Fruit fly (Drosophila melanogaster) whole organism, embryonic: ENCODE data around the gene Nepl18.

Experiments used
- Asciz ChIP-seq: fragments of 200-800 bp; sonication (Bioruptor generic); optimal IDR thresholded peaks from 2 replicates; lab custom pipeline; 2017; ENCODE audit warnings: missing biosample characterization, mild to moderate bottlenecking, missing genetic modification characterization, missing genetic modification reagents
- Atf6 ChIP-seq: fragments of 200-800 bp; sonication (Bioruptor generic); IDR thresholded peaks from 2 replicates; pipeline ENCODE4 v1.3.6; 2022; ENCODE audit warnings: missing biosample characterization, missing genetic modification characterization
- Blimp-1 ChIP-seq: fragments of 200-800 bp; sonication (Bioruptor generic); optimal IDR thresholded peaks from 3 replicates; lab custom pipeline; 2018; ENCODE audit warnings: missing biosample characterization, missing genetic modification characterization, mild to moderate bottlenecking, moderate library complexity, missing genetic modification reagents
- CG10267 ChIP-seq: fragments of 200-800 bp; sonication (Bioruptor generic); optimal IDR thresholded peaks from 2 replicates; lab custom pipeline; 2018; ENCODE audit warnings: missing biosample characterization, mild to moderate bottlenecking, missing genetic modification characterization, moderate library complexity
- CG11456 ChIP-seq: fragments of 200-800 bp; sonication (Bioruptor generic); IDR thresholded peaks from 3 replicates; pipeline ENCODE4 v1.3.6; 2022; ENCODE audit warnings: missing biosample characterization, missing genetic modification characterization
- CG12391 ChIP-seq: fragments of 200-800 bp; sonication (Bioruptor generic); optimal IDR thresholded peaks from 3 replicates; lab custom pipeline; 2018; ENCODE audit warnings: missing biosample characterization, mild to moderate bottlenecking, missing genetic modification characterization, moderate library complexity
- CG12744 ChIP-seq: fragments of 200-800 bp; sonication (Bioruptor generic); optimal IDR thresholded peaks from 2 replicates; lab custom pipeline; 2016; ENCODE audit warnings: missing biosample characterization, missing genetic modification characterization
- CG15011 ChIP-seq: fragments of 200-800 bp; sonication (Bioruptor generic); optimal IDR thresholded peaks from 3 replicates; lab custom pipeline; 2018; ENCODE audit warnings: missing biosample characterization, mild to moderate bottlenecking, missing genetic modification characterization
- CG16813 ChIP-seq: fragments of 200-800 bp; sonication (Bioruptor generic); IDR thresholded peaks from 3 replicates; pipeline ENCODE4 v1.3.6; 2022; ENCODE audit warnings: missing biosample characterization, missing genetic modification characterization; ENCODE audit not compliant: partially characterized antibody
- CG17359 ChIP-seq: fragments of 200-800 bp; sonication (Bioruptor generic); optimal IDR thresholded peaks from 3 replicates; lab custom pipeline; 2018; ENCODE audit warnings: missing biosample characterization, mild to moderate bottlenecking, missing genetic modification characterization, moderate library complexity
- CG17802 ChIP-seq: fragments of 200-800 bp; sonication (Bioruptor generic); optimal IDR thresholded peaks from 2 replicates; lab custom pipeline; 2018; ENCODE audit warnings: missing biosample characterization, mild to moderate bottlenecking, missing genetic modification characterization, moderate library complexity
- CG2199 ChIP-seq: fragments of 200-800 bp; sonication (Bioruptor generic); IDR thresholded peaks from 3 replicates; pipeline ENCODE4 v1.3.6; 2022; ENCODE audit warnings: missing biosample characterization, missing genetic modification characterization
- CG2678 ChIP-seq: fragments of 200-800 bp; sonication (Bioruptor generic); optimal IDR thresholded peaks from 3 replicates; lab custom pipeline; 2019; ENCODE audit warnings: missing biosample characterization, mild to moderate bottlenecking, missing genetic modification characterization, moderate library complexity
- CG30403 ChIP-seq: fragments of 200-800 bp; sonication (Bioruptor generic); optimal IDR thresholded peaks from 3 replicates; lab custom pipeline; 2016; ENCODE audit warnings: missing biosample characterization, missing genetic modification characterization
- CG32532 ChIP-seq: fragments of 200-800 bp; sonication (Bioruptor generic); IDR thresholded peaks from 2 replicates; pipeline ENCODE4 v1.3.6; 2022; ENCODE audit warnings: missing biosample characterization, missing genetic modification characterization
- CG4404 ChIP-seq: fragments of 200-800 bp; sonication (Bioruptor generic); IDR thresholded peaks from 2 replicates; pipeline ENCODE4 v1.3.6; 2022; ENCODE audit warnings: missing biosample characterization, missing genetic modification characterization
- CG5953 ChIP-seq: fragments of 200-800 bp; sonication (Bioruptor generic); IDR thresholded peaks from 2 replicates; pipeline ENCODE4 v1.3.6; 2022; ENCODE audit warnings: missing biosample characterization, missing genetic modification characterization
- CG8281 ChIP-seq: fragments of 200-800 bp; sonication (Bioruptor generic); optimal IDR thresholded peaks from 2 replicates; lab custom pipeline; 2018; ENCODE audit warnings: missing biosample characterization, mild to moderate bottlenecking, missing genetic modification characterization, moderate library complexity
- CG8359 ChIP-seq: fragments of 200-800 bp; sonication (Bioruptor generic); optimal IDR thresholded peaks from 2 replicates; lab custom pipeline; 2017; ENCODE audit warnings: missing biosample characterization, mild to moderate bottlenecking, missing genetic modification characterization, borderline replicate concordance
- CG9876 ChIP-seq: fragments of 200-800 bp; sonication (Bioruptor generic); optimal IDR thresholded peaks from 2 replicates; lab custom pipeline; 2016; ENCODE audit warnings: missing biosample characterization, missing genetic modification characterization
- CoRest ChIP-seq: fragments of 200-800 bp; sonication (Bioruptor generic); optimal IDR thresholded peaks from 3 replicates; lab custom pipeline; 2018; ENCODE audit warnings: missing biosample characterization, mild to moderate bottlenecking, missing genetic modification characterization, moderate library complexity
- Doc3 ChIP-seq: fragments of 200-800 bp; sonication (Bioruptor generic); IDR thresholded peaks from 3 replicates; pipeline ENCODE4 v1.3.6; 2022; ENCODE audit warnings: missing biosample characterization, missing genetic modification characterization; ENCODE audit not compliant: partially characterized antibody
- HLH4C ChIP-seq: fragments of 200-800 bp; sonication (Bioruptor generic); IDR thresholded peaks from 3 replicates; pipeline ENCODE4 v1.3.6; 2022; ENCODE audit warnings: missing biosample characterization, missing genetic modification characterization; ENCODE audit not compliant: partially characterized antibody
- Hmr ChIP-seq: fragments of 200-800 bp; sonication (Bioruptor generic); optimal IDR thresholded peaks from 3 replicates; lab custom pipeline; 2017; ENCODE audit warnings: mild to moderate bottlenecking, missing biosample characterization, missing genetic modification reagents, missing genetic modification characterization
- Sin3A ChIP-seq: fragments of >200 bp; optimal IDR thresholded peaks from 2 replicates; lab custom pipeline; 2018
- Taf1 ChIP-seq: fragments of 200-800 bp; sonication (Bioruptor generic); IDR thresholded peaks from 2 replicates; pipeline ENCODE4 v1.3.6; 2022; ENCODE audit warnings: missing biosample characterization, missing genetic modification characterization
- Tbp ChIP-seq: fragments of >200 bp; optimal IDR thresholded peaks from 2 replicates; lab custom pipeline; 2018; ENCODE audit warnings: missing biosample characterization, missing genetic modification characterization
- Vsx1 ChIP-seq: fragments of 200-800 bp; sonication (Bioruptor generic); optimal IDR thresholded peaks from 2 replicates; lab custom pipeline; 2017; ENCODE audit warnings: missing biosample characterization, mild to moderate bottlenecking, missing genetic modification characterization, missing genetic modification reagents
- az2 ChIP-seq: fragments of 200-800 bp; sonication (Bioruptor generic); optimal IDR thresholded peaks from 3 replicates; lab custom pipeline; 2016; ENCODE audit warnings: missing biosample characterization, missing genetic modification characterization
- bigmax ChIP-seq: fragments of 200-800 bp; sonication (Bioruptor generic); optimal IDR thresholded peaks from 2 replicates; lab custom pipeline; 2018; ENCODE audit warnings: missing biosample characterization, mild to moderate bottlenecking, missing genetic modification characterization
- cg ChIP-seq: fragments of 200-800 bp; sonication (Bioruptor generic); optimal IDR thresholded peaks from 3 replicates; lab custom pipeline; 2019; ENCODE audit warnings: missing biosample characterization, mild to moderate bottlenecking, missing genetic modification characterization, moderate library complexity
- cwo ChIP-seq: fragments of 200-800 bp; sonication (Bioruptor generic); optimal IDR thresholded peaks from 3 replicates; lab custom pipeline; 2017; ENCODE audit warnings: missing biosample characterization, missing genetic modification characterization, mild to moderate bottlenecking, moderate library complexity, missing genetic modification reagents
- dan ChIP-seq: fragments of 200-800 bp; sonication (Bioruptor generic); IDR thresholded peaks from 2 replicates; pipeline ENCODE4 v1.3.6; 2022; ENCODE audit warnings: missing biosample characterization, missing genetic modification characterization
- dm ChIP-seq: fragments of 200-800 bp; sonication (Bioruptor generic); optimal IDR thresholded peaks from 3 replicates; lab custom pipeline; 2016; ENCODE audit warnings: missing biosample characterization, missing genetic modification characterization
- emc ChIP-seq: fragments of 200-800 bp; sonication (Bioruptor generic); optimal IDR thresholded peaks from 2 replicates; lab custom pipeline; 2016; ENCODE audit warnings: missing biosample characterization, missing genetic modification characterization
- fd102C ChIP-seq: fragments of 200-800 bp; sonication (Bioruptor generic); optimal IDR thresholded peaks from 2 replicates; lab custom pipeline; 2018; ENCODE audit warnings: missing biosample characterization, mild to moderate bottlenecking, missing genetic modification characterization, moderate library complexity
- fd3F ChIP-seq: fragments of 200-800 bp; sonication (Bioruptor generic); optimal IDR thresholded peaks from 2 replicates; lab custom pipeline; 2018; ENCODE audit warnings: missing biosample characterization, mild to moderate bottlenecking, missing genetic modification characterization, moderate library complexity
- fd64A ChIP-seq: fragments of 200-800 bp; sonication (Bioruptor generic); optimal IDR thresholded peaks from 3 replicates; lab custom pipeline; 2018; ENCODE audit warnings: missing biosample characterization, mild to moderate bottlenecking, missing genetic modification characterization
- fd96Cb ChIP-seq: fragments of 200-800 bp; sonication (Bioruptor generic); optimal IDR thresholded peaks from 2 replicates; lab custom pipeline; 2018; ENCODE audit warnings: missing biosample characterization, mild to moderate bottlenecking, missing genetic modification characterization, moderate library complexity
- gem ChIP-seq: fragments of 200-800 bp; sonication (Bioruptor generic); optimal IDR thresholded peaks from 2 replicates; lab custom pipeline; 2019; ENCODE audit warnings: missing biosample characterization, mild to moderate bottlenecking, missing genetic modification characterization, moderate library complexity
- gro ChIP-seq: fragments of 200-800 bp; sonication (Bioruptor generic); optimal IDR thresholded peaks from 2 replicates; lab custom pipeline; 2016; ENCODE audit warnings: missing biosample characterization, missing genetic modification characterization
- klu ChIP-seq: fragments of 200-800 bp; sonication (Bioruptor generic); IDR thresholded peaks from 2 replicates; pipeline ENCODE4 v1.3.6; 2022; ENCODE audit warnings: missing biosample characterization, missing genetic modification characterization
- lmd ChIP-seq: fragments of 200-800 bp; sonication (Bioruptor generic); IDR thresholded peaks from 2 replicates; pipeline ENCODE4 v1.3.6; 2022; ENCODE audit warnings: missing biosample characterization, missing genetic modification characterization
- lola ChIP-seq, 3 experiments: fragments of >200 bp in 2 of 3; fragments of 200-800 bp in 1 of 3; sonication (Bioruptor generic) in 1 of 3; optimal IDR thresholded peaks; 2 replicates each; lab custom pipeline; 2017 to 2019; ENCODE audit warnings: missing biosample characterization in 3 of 3, missing genetic modification characterization in 3 of 3, mild to moderate bottlenecking in 1 of 3, moderate library complexity in 1 of 3
- luna ChIP-seq: fragments of 200-800 bp; sonication (Bioruptor generic); optimal IDR thresholded peaks from 2 replicates; lab custom pipeline; 2016; ENCODE audit warnings: missing biosample characterization, missing genetic modification characterization
- nmo ChIP-seq: fragments of 200-800 bp; sonication (Bioruptor generic); optimal IDR thresholded peaks from 2 replicates; lab custom pipeline; 2018; ENCODE audit warnings: missing biosample characterization, mild to moderate bottlenecking, missing genetic modification characterization, moderate library complexity
- sim ChIP-seq: fragments of 200-800 bp; sonication (Bioruptor generic); IDR thresholded peaks from 2 replicates; pipeline ENCODE4 v1.3.6; 2022; ENCODE audit warnings: missing biosample characterization, missing genetic modification characterization
- tio ChIP-seq: fragments of 200-800 bp; sonication (Bioruptor generic); optimal IDR thresholded peaks from 2 replicates; lab custom pipeline; 2017; ENCODE audit warnings: missing biosample characterization, missing genetic modification characterization, inconsistent platforms
- trh ChIP-seq: fragments of 200-800 bp; sonication (Bioruptor generic); optimal IDR thresholded peaks from 2 replicates; lab custom pipeline; 2016; ENCODE audit warnings: missing biosample characterization, missing genetic modification characterization

Gene Nepl18

dm6 chr3R:28847547-28848316 is 27.7 kb upstream of the Nepl18 start:
- TF ChIP-seq trh (GFP tag; lab: Kevin White, UChicago) (no peak), klu (GFP tag; lab: Robert Waterston, UW) (no peak), CG30403 (GFP tag; lab: Kevin White, UChicago) (peak; percentile 14), fd96Cb (tag; lab: Kevin White, UChicago) (peak; percentile 0), CG2678 (tag; lab: Kevin White, UChicago) (peak; percentile 40), nmo (GFP tag; lab: Kevin White, UChicago) (peak; percentile 23), CG5953 (GFP tag; lab: Robert Waterston, UW) (no peak), cg (GFP tag; lab: Kevin White, UChicago) (no peak), CG9876 (GFP tag; lab: Kevin White, UChicago) (no peak), CG12391 (tag; lab: Kevin White, UChicago) (peak; percentile 15), CG10267 (tag; lab: Kevin White, UChicago) (peak; percentile 10), CG8359 (GFP tag; lab: Kevin White, UChicago) (no peak), lola (GFP tag; optimal IDR thresholded peaks at IDR 0.05; lab: Kevin White, UChicago) (peak in 1 of 3 experiments; percentile 45), Hmr (GFP tag; lab: Kevin White, UChicago) (no peak), CG4404 (GFP tag; lab: Robert Waterston, UW) (no peak), Sin3A (lab: Kevin White, UChicago) (no peak), emc (GFP tag; lab: Kevin White, UChicago) (no peak), CG2199 (GFP tag; lab: Robert Waterston, UW) (no peak), cwo (GFP tag; lab: Kevin White, UChicago) (no peak), tio (GFP tag; lab: Kevin White, UChicago) (peak; percentile 16), CG11456 (GFP tag; lab: Robert Waterston, UW) (0 out of 3 replicates have a peak, but pooled peaks have one; percentile 59), Tbp (GFP tag; lab: Kevin White, UChicago) (no peak), Atf6 (GFP tag; lab: Robert Waterston, UW) (no peak), gro (GFP tag; lab: Kevin White, UChicago) (no peak), fd102C (GFP tag; lab: Kevin White, UChicago) (no peak), CoRest (tag; lab: Kevin White, UChicago) (peak; percentile 42), CG17802 (no peak), CG15011 (no peak), lmd (GFP tag; lab: Robert Waterston, UW) (no peak), luna (no peak), CG32532 (GFP tag; lab: Robert Waterston, UW) (no peak), CG8281 (tag; lab: Kevin White, UChicago) (no peak), dan (GFP tag; lab: Robert Waterston, UW) (no peak), HLH4C (GFP tag; lab: Robert Waterston, UW) (no peak), az2 (GFP tag; lab: Kevin White, UChicago) (peak; percentile 15), CG17359 (no peak), Taf1 (GFP tag; lab: Robert Waterston, UW) (no peak), CG12744 (no peak), dm (GFP tag; lab: Kevin White, UChicago) (no peak), Asciz (peak; percentile 10), sim (GFP tag; lab: Robert Waterston, UW) (no peak), Blimp-1 (GFP tag; lab: Kevin White, UChicago) (peak; percentile 34), fd64A (no peak), gem (peak; percentile 56), fd3F (GFP tag; lab: Kevin White, UChicago) (no peak), bigmax (GFP tag; lab: Kevin White, UChicago) (no peak), Doc3 (GFP tag; lab: Robert Waterston, UW) (no peak), CG16813 (GFP tag; lab: Robert Waterston, UW) (no peak), Vsx1 (no peak)
